Worm (Caenorhabditis elegans): ENCODE data around the gene inx-2.

DNA sequence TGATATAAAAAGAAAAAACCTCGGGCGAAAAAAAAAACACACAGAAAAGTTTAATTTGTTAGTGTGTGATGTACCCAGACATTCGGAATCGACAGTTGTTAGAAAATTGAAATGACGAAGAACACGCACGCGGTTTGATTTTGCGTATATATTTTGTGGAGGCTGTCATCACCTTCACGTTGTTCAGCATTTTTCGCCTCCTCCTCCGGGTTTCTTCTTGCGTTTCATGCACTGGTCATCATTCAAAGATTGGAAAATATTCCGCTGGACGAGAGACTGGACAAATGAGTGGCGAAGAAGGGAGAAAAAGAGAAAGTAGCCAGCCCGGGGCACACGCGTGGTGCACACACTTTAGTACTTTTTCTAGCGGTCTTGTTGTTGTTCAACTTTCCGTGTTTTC, 48.4 kb upstream of the inx-2 start:
- no peak for TF ChIP-seq efl-1 (GFP tag; optimal IDR thresholded peaks at IDR 0.05)
- TF ChIP-seq mxl-1 (tag; optimal IDR thresholded peaks at IDR 0.05) = no peak
- no peak for TF ChIP-seq F39B2.1 (GFP tag; IDR thresholded peaks at IDR 0.05)
- no peak for TF ChIP-seq ceh-40 (GFP tag; IDR thresholded peaks at IDR 0.05)
- no peak for TF ChIP-seq fkh-3 (tag; optimal IDR thresholded peaks at IDR 0.05)

All from whole organism, young adult.